Comparison of ENCODE assay signal across 1 fruit fly cellular context in the genomic region with DNA sequence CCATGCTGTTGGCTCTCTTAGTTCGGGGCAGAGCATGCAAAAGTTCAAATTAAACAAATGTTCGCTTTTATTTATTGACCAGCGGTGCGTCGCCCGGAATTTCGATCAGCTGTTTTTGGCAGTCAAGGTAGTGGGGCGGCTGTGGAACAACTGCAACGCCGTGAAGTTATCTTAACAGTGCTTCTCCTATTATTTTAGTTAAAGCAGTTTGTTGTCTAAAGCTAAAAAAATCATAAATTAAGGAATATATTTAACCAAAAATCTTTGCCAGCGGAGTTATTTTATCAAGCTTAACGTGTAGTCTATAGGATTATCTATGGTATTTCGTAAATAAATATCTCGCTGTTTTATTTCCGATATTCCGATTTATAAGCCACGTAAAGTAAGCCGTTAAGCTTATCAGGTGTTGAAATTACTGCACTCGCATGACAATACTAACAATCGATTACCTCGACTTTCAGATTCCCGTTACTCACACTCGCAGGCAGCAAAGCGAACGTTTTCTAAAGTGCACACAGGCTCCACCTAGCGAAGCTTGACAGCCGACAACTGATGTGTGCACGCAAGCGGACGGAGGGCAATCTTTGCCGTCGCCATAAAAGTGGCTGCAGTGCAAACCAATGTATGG.
A peak's percentile ranks its signal among the peaks of the same experiment; 100 is the strongest.
TF ChIP-seq lines count a peak whose summit lies in the region.

A gene (minus strand): TSS at position 122 of the 628 bp plus-strand sequence.
A gene (plus strand): TSS at position 199 of the 628 bp plus-strand sequence.

TF ChIP-seq in whole organism, embryonic, 481 proteins besides CTCF, POLR2A, EP300 and RAD21 (continued from another document and continues in another):
- TF ChIP-seq CG7556 (GFP tag; optimal IDR thresholded peaks at IDR 0.05; lab: Kevin White, UChicago), result no peak
- no peak for TF ChIP-seq prd (optimal IDR thresholded peaks at IDR 0.05; lab: Kevin White, UChicago)
- no peak for TF ChIP-seq prd (GFP tag; IDR thresholded peaks at IDR 0.05; lab: Robert Waterston, UW)
- TF ChIP-seq bcd (GFP tag; optimal IDR thresholded peaks at IDR 0.05; lab: Kevin White, UChicago), result peak; percentile 28
- peak; percentile 26 for TF ChIP-seq CG14710 (tag; optimal IDR thresholded peaks at IDR 0.05; lab: Kevin White, UChicago)
- peak; percentile 11 for TF ChIP-seq tx (GFP tag; optimal IDR thresholded peaks at IDR 0.05; lab: Kevin White, UChicago)
- no peak for TF ChIP-seq ERR (GFP tag; optimal IDR thresholded peaks at IDR 0.05; lab: Kevin White, UChicago)
- TF ChIP-seq inv (GFP tag; IDR thresholded peaks at IDR 0.05; lab: Robert Waterston, UW; ENCODE audit: partially characterized antibody), result no peak
- TF ChIP-seq HLHmδ (GFP tag; optimal IDR thresholded peaks at IDR 0.05; lab: Kevin White, UChicago), result no peak
- no peak for TF ChIP-seq schlank (tag; optimal IDR thresholded peaks at IDR 0.05; lab: Kevin White, UChicago)
- TF ChIP-seq dpn (GFP tag; optimal IDR thresholded peaks at IDR 0.05; lab: Kevin White, UChicago), result peak; percentile 44 to 49
- no peak for TF ChIP-seq tap (tag; optimal IDR thresholded peaks at IDR 0.05; lab: Kevin White, UChicago)
- TF ChIP-seq shn (GFP tag; optimal IDR thresholded peaks at IDR 0.05; lab: Kevin White, UChicago), result no peak
- TF ChIP-seq wdn (GFP tag; IDR thresholded peaks at IDR 0.05; lab: Robert Waterston, UW), result no peak
- TF ChIP-seq CG14014 (GFP tag; IDR thresholded peaks at IDR 0.05; lab: Robert Waterston, UW), result peak; percentile 29; the same call in 1 of the 2 replicates
- peak; percentile 34 for TF ChIP-seq NC2β (GFP tag; optimal IDR thresholded peaks at IDR 0.05; lab: Kevin White, UChicago)
- no peak for TF ChIP-seq CG4424 (GFP tag; optimal IDR thresholded peaks at IDR 0.05; lab: Kevin White, UChicago)
- TF ChIP-seq Rfx (GFP tag; IDR thresholded peaks at IDR 0.05; lab: Robert Waterston, UW), result peak; percentile 45
- TF ChIP-seq jumu (GFP tag; optimal IDR thresholded peaks at IDR 0.05; lab: Kevin White, UChicago), result no peak
- TF ChIP-seq CG3407 (GFP tag; optimal IDR thresholded peaks at IDR 0.05; lab: Kevin White, UChicago), result no peak
- no peak for TF ChIP-seq CG2875 (GFP tag; optimal IDR thresholded peaks at IDR 0.05; lab: Kevin White, UChicago)
- TF ChIP-seq sim (GFP tag; IDR thresholded peaks at IDR 0.05; lab: Robert Waterston, UW), result no peak
- 0 out of 2 replicates have a peak, but pooled peaks have one; percentile 10 for TF ChIP-seq ato (GFP tag; IDR thresholded peaks at IDR 0.05; lab: Robert Waterston, UW; ENCODE audit: partially characterized antibody)
- no peak for TF ChIP-seq CG1832 (GFP tag; optimal IDR thresholded peaks at IDR 0.05; lab: Kevin White, UChicago)
- TF ChIP-seq CG8388 (GFP tag; optimal IDR thresholded peaks at IDR 0.05; lab: Kevin White, UChicago), result no peak
- TF ChIP-seq Sry-δ (GFP tag; optimal IDR thresholded peaks at IDR 0.05; lab: Kevin White, UChicago), result peak; percentile 0
- no peak for TF ChIP-seq Bdp1 (GFP tag; optimal IDR thresholded peaks at IDR 0.05; lab: Kevin White, UChicago)
- TF ChIP-seq seq (GFP tag; IDR thresholded peaks at IDR 0.05; lab: Robert Waterston, UW), result no peak
- TF ChIP-seq ash1 (GFP tag; optimal IDR thresholded peaks at IDR 0.05; lab: Kevin White, UChicago), result no peak
- TF ChIP-seq Meics (GFP tag; optimal IDR thresholded peaks at IDR 0.05; lab: Kevin White, UChicago), result no peak
- no peak for TF ChIP-seq Doc3 (GFP tag; IDR thresholded peaks at IDR 0.05; lab: Robert Waterston, UW; ENCODE audit: partially characterized antibody)
- no peak for TF ChIP-seq gsb-n (tag; optimal IDR thresholded peaks at IDR 0.05; lab: Kevin White, UChicago)
- no peak for TF ChIP-seq CG8359 (GFP tag; optimal IDR thresholded peaks at IDR 0.05; lab: Kevin White, UChicago; ENCODE audit: borderline replicate concordance)
- TF ChIP-seq Ets97D (GFP tag; optimal IDR thresholded peaks at IDR 0.05; lab: Kevin White, UChicago), result peak; percentile 57
- TF ChIP-seq CG6791 (GFP tag; IDR thresholded peaks at IDR 0.05; lab: Robert Waterston, UW; ENCODE audit: partially characterized antibody), result 0 out of 3 replicates have a peak, but pooled peaks have one; percentile 44
- no peak for TF ChIP-seq gsb (GFP tag; IDR thresholded peaks at IDR 0.05; lab: Robert Waterston, UW)
- no peak for TF ChIP-seq Hr3 (GFP tag; optimal IDR thresholded peaks at IDR 0.05; lab: Kevin White, UChicago)
- TF ChIP-seq mld (GFP tag; IDR thresholded peaks at IDR 0.05; lab: Robert Waterston, UW; ENCODE audit: partially characterized antibody), result no peak
- TF ChIP-seq CG3281 (GFP tag; optimal IDR thresholded peaks at IDR 0.05; lab: Kevin White, UChicago), result no peak
- TF ChIP-seq Sox100B (GFP tag; optimal IDR thresholded peaks at IDR 0.05; lab: Kevin White, UChicago), result no peak
- TF ChIP-seq croc (GFP tag; conservative IDR thresholded peaks at IDR 0.05; lab: Robert Waterston, UW), result no peak
- no peak for TF ChIP-seq CG10147 (GFP tag; optimal IDR thresholded peaks at IDR 0.05; lab: Kevin White, UChicago)
- TF ChIP-seq CG15011 (GFP tag; optimal IDR thresholded peaks at IDR 0.05; lab: Kevin White, UChicago), result no peak
- TF ChIP-seq ab (GFP tag; optimal IDR thresholded peaks at IDR 0.05; lab: Kevin White, UChicago), result no peak
- no peak for TF ChIP-seq Poxn (GFP tag; IDR thresholded peaks at IDR 0.05; lab: Robert Waterston, UW)
- TF ChIP-seq unpg (GFP tag; optimal IDR thresholded peaks at IDR 0.05; lab: Kevin White, UChicago), result no peak
- peak; percentile 56 for TF ChIP-seq BEAF-32 (GFP tag; optimal IDR thresholded peaks at IDR 0.05; lab: Kevin White, UChicago)
- no peak for TF ChIP-seq gcm2 (GFP tag; optimal IDR thresholded peaks at IDR 0.05; lab: Kevin White, UChicago)
- TF ChIP-seq CG11696 (GFP tag; IDR thresholded peaks at IDR 0.05; lab: Robert Waterston, UW), result no peak
- TF ChIP-seq sob (GFP tag; IDR thresholded peaks at IDR 0.05; lab: Robert Waterston, UW), result 0 out of 2 replicates have a peak, but pooled peaks have one; percentile 28
- no peak for TF ChIP-seq CG12155 (GFP tag; optimal IDR thresholded peaks at IDR 0.05; lab: Kevin White, UChicago)
- no peak for TF ChIP-seq CG3847 (GFP tag; IDR thresholded peaks at IDR 0.05; lab: Robert Waterston, UW)
- TF ChIP-seq cato (GFP tag; optimal IDR thresholded peaks at IDR 0.05; lab: Kevin White, UChicago; ENCODE audit: borderline replicate concordance), result no peak
- no peak for TF ChIP-seq CG33557 (GFP tag; optimal IDR thresholded peaks at IDR 0.05; lab: Kevin White, UChicago)
- no peak for TF ChIP-seq Max (GFP tag; optimal IDR thresholded peaks at IDR 0.05; lab: Kevin White, UChicago)
- TF ChIP-seq Jarid2 (GFP tag; optimal IDR thresholded peaks at IDR 0.05; lab: Kevin White, UChicago), result no peak
- TF ChIP-seq CG17361 (GFP tag; IDR thresholded peaks at IDR 0.05; lab: Robert Waterston, UW), result peak; percentile 55; the same call in 2 of the 3 replicates
- no peak for TF ChIP-seq CG11085 (GFP tag; IDR thresholded peaks at IDR 0.05; lab: Robert Waterston, UW)
- peak; percentile 44 for TF ChIP-seq her (GFP tag; optimal IDR thresholded peaks at IDR 0.05; lab: Kevin White, UChicago)
- no peak for TF ChIP-seq Six4 (GFP tag; optimal IDR thresholded peaks at IDR 0.05; lab: Kevin White, UChicago)
- no peak for TF ChIP-seq CG4707 (GFP tag; optimal IDR thresholded peaks at IDR 0.05; lab: Kevin White, UChicago)
- no peak for TF ChIP-seq CG10209 (GFP tag; optimal IDR thresholded peaks at IDR 0.05; lab: Kevin White, UChicago)
- no peak for TF ChIP-seq CG11560 (tag; IDR thresholded peaks at IDR 0.05; lab: Robert Waterston, UW)
- no peak; the same call in 1 of the 3 replicates for TF ChIP-seq knrl (GFP tag; IDR thresholded peaks at IDR 0.05; lab: Robert Waterston, UW; ENCODE audit: partially characterized antibody)
- TF ChIP-seq CG14050 (GFP tag; IDR thresholded peaks at IDR 0.05; lab: Robert Waterston, UW), result no peak
- no peak for TF ChIP-seq D19B (GFP tag; optimal IDR thresholded peaks at IDR 0.05; lab: Kevin White, UChicago)
- no peak for TF ChIP-seq CG13123 (GFP tag; optimal IDR thresholded peaks at IDR 0.05; lab: Kevin White, UChicago)
- TF ChIP-seq Dad (GFP tag; optimal IDR thresholded peaks at IDR 0.05; lab: Kevin White, UChicago), result peak; percentile 2
- no peak for TF ChIP-seq CG4854 (GFP tag; optimal IDR thresholded peaks at IDR 0.05; lab: Kevin White, UChicago)
- no peak for TF ChIP-seq corto (GFP tag; optimal IDR thresholded peaks at IDR 0.05; lab: Kevin White, UChicago)
- TF ChIP-seq CG30403 (GFP tag; optimal IDR thresholded peaks at IDR 0.05; lab: Kevin White, UChicago), result peak; percentile 19
- no peak for TF ChIP-seq CG2889 (GFP tag; IDR thresholded peaks at IDR 0.05; lab: Robert Waterston, UW)
- no peak for TF ChIP-seq Side (GFP tag; optimal IDR thresholded peaks at IDR 0.05; lab: Kevin White, UChicago)
- no peak for TF ChIP-seq salm (tag; optimal IDR thresholded peaks at IDR 0.05; lab: Kevin White, UChicago)
- no peak for TF ChIP-seq CG33213 (GFP tag; optimal IDR thresholded peaks at IDR 0.05; lab: Kevin White, UChicago)
- 0 out of 3 replicates have a peak, but pooled peaks have one; percentile 24 for TF ChIP-seq dysf (GFP tag; IDR thresholded peaks at IDR 0.05; lab: Robert Waterston, UW)
- TF ChIP-seq E2f1 (GFP tag; IDR thresholded peaks at IDR 0.05; lab: Robert Waterston, UW), result no peak
- TF ChIP-seq danr (GFP tag; IDR thresholded peaks at IDR 0.05; lab: Robert Waterston, UW), result no peak
- no peak for TF ChIP-seq lola (GFP tag; optimal IDR thresholded peaks at IDR 0.05; lab: Kevin White, UChicago)
- TF ChIP-seq CG34376 (GFP tag; optimal IDR thresholded peaks at IDR 0.05; lab: Kevin White, UChicago), result no peak
- peak; percentile 48 for TF ChIP-seq gfzf (GFP tag; optimal IDR thresholded peaks at IDR 0.05; lab: Kevin White, UChicago)
- TF ChIP-seq otp (GFP tag; IDR thresholded peaks at IDR 0.05; lab: Robert Waterston, UW), result peak; percentile 8; the same call in 1 of the 3 replicates
- TF ChIP-seq CG14860 (GFP tag; IDR thresholded peaks at IDR 0.05; lab: Robert Waterston, UW; ENCODE audit: partially characterized antibody), result peak; percentile 26; the same call in 1 of the 3 replicates
- peak; percentile 90 for TF ChIP-seq Med (GFP tag; lab: Kevin White, UChicago)
- no peak for TF ChIP-seq CG18011 (GFP tag; optimal IDR thresholded peaks at IDR 0.05; lab: Kevin White, UChicago)
- no peak for TF ChIP-seq tgo (GFP tag; IDR thresholded peaks at IDR 0.05; lab: Robert Waterston, UW)
- peak; percentile 51 for TF ChIP-seq CoRest (tag; optimal IDR thresholded peaks at IDR 0.05; lab: Kevin White, UChicago)
- no peak for TF ChIP-seq Gsc (GFP tag; IDR thresholded peaks at IDR 0.05; lab: Robert Waterston, UW)
- peak; percentile 19 for TF ChIP-seq CG13424 (tag; optimal IDR thresholded peaks at IDR 0.05; lab: Kevin White, UChicago)
- no peak for TF ChIP-seq Fer2 (tag; optimal IDR thresholded peaks at IDR 0.05; lab: Kevin White, UChicago)
- TF ChIP-seq HmgZ (tag; optimal IDR thresholded peaks at IDR 0.05; lab: Kevin White, UChicago), result peak; percentile 27
- TF ChIP-seq ham (GFP tag; IDR thresholded peaks at IDR 0.05; lab: Robert Waterston, UW), result no peak
- TF ChIP-seq CG12659 (GFP tag; optimal IDR thresholded peaks at IDR 0.05; lab: Kevin White, UChicago), result peak; percentile 68
- TF ChIP-seq nerfin-2 (GFP tag; IDR thresholded peaks at IDR 0.05; lab: Robert Waterston, UW; ENCODE audit: partially characterized antibody), result no peak
- no peak for TF ChIP-seq CG4404 (GFP tag; IDR thresholded peaks at IDR 0.05; lab: Robert Waterston, UW)
- TF ChIP-seq Camta (GFP tag; optimal IDR thresholded peaks at IDR 0.05; lab: Kevin White, UChicago), result peak; percentile 23
- TF ChIP-seq bab2 (GFP tag; optimal IDR thresholded peaks at IDR 0.05; lab: Kevin White, UChicago), result no peak
- TF ChIP-seq CG2712 (tag; optimal IDR thresholded peaks at IDR 0.05; lab: Kevin White, UChicago), result peak; percentile 35
- TF ChIP-seq tio (GFP tag; optimal IDR thresholded peaks at IDR 0.05; lab: Kevin White, UChicago), result no peak
- no peak for TF ChIP-seq CG18764 (GFP tag; optimal IDR thresholded peaks at IDR 0.05; lab: Kevin White, UChicago)
- TF ChIP-seq CG6854 (GFP tag; optimal IDR thresholded peaks at IDR 0.05; lab: Kevin White, UChicago), result no peak
- TF ChIP-seq Myb (GFP tag; optimal IDR thresholded peaks at IDR 0.05; lab: Kevin White, UChicago), result peak; percentile 76
- TF ChIP-seq Fer3 (tag; optimal IDR thresholded peaks at IDR 0.05; lab: Kevin White, UChicago), result no peak
- TF ChIP-seq Elba2 (GFP tag; optimal IDR thresholded peaks at IDR 0.05; lab: Kevin White, UChicago), result no peak
- TF ChIP-seq al (GFP tag; IDR thresholded peaks at IDR 0.05; lab: Robert Waterston, UW), result no peak
- no peak for TF ChIP-seq CG3065 (GFP tag; optimal IDR thresholded peaks at IDR 0.05; lab: Kevin White, UChicago)
- TF ChIP-seq cad (GFP tag; optimal IDR thresholded peaks at IDR 0.05; lab: Kevin White, UChicago), result no peak
- no peak for TF ChIP-seq Hmx (GFP tag; optimal IDR thresholded peaks at IDR 0.05; lab: Kevin White, UChicago)
- TF ChIP-seq CG10959 (GFP tag; IDR thresholded peaks at IDR 0.05; lab: Robert Waterston, UW), result no peak
- TF ChIP-seq CG9215 (GFP tag; IDR thresholded peaks at IDR 0.05; lab: Robert Waterston, UW), result no peak
- TF ChIP-seq CG31224 (GFP tag; IDR thresholded peaks at IDR 0.05; lab: Robert Waterston, UW), result no peak
- TF ChIP-seq ind (GFP tag; optimal IDR thresholded peaks at IDR 0.05; lab: Kevin White, UChicago), result no peak
- no peak for TF ChIP-seq HLH4C (GFP tag; IDR thresholded peaks at IDR 0.05; lab: Robert Waterston, UW; ENCODE audit: partially characterized antibody)
- no peak for TF ChIP-seq oc (tag; optimal IDR thresholded peaks at IDR 0.05; lab: Kevin White, UChicago)
- TF ChIP-seq gem (tag; optimal IDR thresholded peaks at IDR 0.05; lab: Kevin White, UChicago), result no peak
- TF ChIP-seq btn (GFP tag; optimal IDR thresholded peaks at IDR 0.05; lab: Kevin White, UChicago), result no peak
- TF ChIP-seq Gug (GFP tag; IDR thresholded peaks at IDR 0.05; lab: Robert Waterston, UW), result no peak
- no peak for TF ChIP-seq run (tag; optimal IDR thresholded peaks at IDR 0.05; lab: Kevin White, UChicago)
- TF ChIP-seq da (GFP tag; optimal IDR thresholded peaks at IDR 0.05; lab: Kevin White, UChicago), result no peak
- TF ChIP-seq CG1602 (GFP tag; optimal IDR thresholded peaks at IDR 0.05; lab: Kevin White, UChicago), result no peak
- TF ChIP-seq vvl (GFP tag; IDR thresholded peaks at IDR 0.05; lab: Robert Waterston, UW), result peak; percentile 64
- no peak for TF ChIP-seq MTF-1 (GFP tag; optimal IDR thresholded peaks at IDR 0.05; lab: Kevin White, UChicago; ENCODE audit: borderline replicate concordance)
- TF ChIP-seq ken (GFP tag; IDR thresholded peaks at IDR 0.05; lab: Robert Waterston, UW), result no peak
- no peak for TF ChIP-seq crc (GFP tag; optimal IDR thresholded peaks at IDR 0.05; lab: Kevin White, UChicago)
- TF ChIP-seq hth (optimal IDR thresholded peaks at IDR 0.05; lab: Kevin White, UChicago), result no peak
- TF ChIP-seq crol (GFP tag; IDR thresholded peaks at IDR 0.05; lab: Robert Waterston, UW), result no peak
